Worm (Caenorhabditis elegans): ENCODE results near the gene grl-30.

Gene grl-30

ce11 chrV:3575759-3576158, 19.7 kb downstream of the grl-30 start, which contains the start of gene grl-27:
Gene grl-27, minus strand, starts transcription at chrV:3575859.
- no peak for TF ChIP-seq tbx-37 (GFP tag; conservative IDR thresholded peaks at IDR 0.05)
- TF ChIP-seq ama-1 (optimal IDR thresholded peaks at IDR 0.05): no peak
- TF ChIP-seq ets-7 (tag; optimal IDR thresholded peaks at IDR 0.05): no peak
- no peak for TF ChIP-seq B0310.2 (tag; optimal IDR thresholded peaks at IDR 0.05)
- TF ChIP-seq sea-1 (GFP tag; conservative IDR thresholded peaks at IDR 0.05): no peak
- TF ChIP-seq ceh-36 (tag; optimal IDR thresholded peaks at IDR 0.05): no peak
- no peak for TF ChIP-seq tra-4 (tag; optimal IDR thresholded peaks at IDR 0.05)
- no peak for TF ChIP-seq ceh-13 (GFP tag; optimal IDR thresholded peaks at IDR 0.05)

- TF ChIP-seq tbx-11 (GFP tag; IDR thresholded peaks at IDR 0.05): no peak
- no peak for TF ChIP-seq hmg-4 (GFP tag; optimal IDR thresholded peaks at IDR 0.05)
- TF ChIP-seq ceh-36 (tag; optimal IDR thresholded peaks at IDR 0.05): no peak
- no peak for TF ChIP-seq ceh-13 (GFP tag; optimal IDR thresholded peaks at IDR 0.05)
- no peak for TF ChIP-seq hmbx-1 (tag; optimal IDR thresholded peaks at IDR 0.05)
- TF ChIP-seq pes-1 (GFP tag; IDR thresholded peaks at IDR 0.05): no peak
- TF ChIP-seq ama-1 (optimal IDR thresholded peaks at IDR 0.05): no peak
- TF ChIP-seq tra-4 (tag; optimal IDR thresholded peaks at IDR 0.05): no peak
- TF ChIP-seq aly-1 (tag; optimal IDR thresholded peaks at IDR 0.05): no peak
- TF ChIP-seq hnd-1 (tag; optimal IDR thresholded peaks at IDR 0.05): no peak
- TF ChIP-seq tbx-37 (GFP tag; conservative IDR thresholded peaks at IDR 0.05): no peak
- TF ChIP-seq F13C5.2 (tag; optimal IDR thresholded peaks at IDR 0.05): no peak
- TF ChIP-seq B0310.2 (tag; optimal IDR thresholded peaks at IDR 0.05): no peak
- TF ChIP-seq sea-1 (GFP tag; conservative IDR thresholded peaks at IDR 0.05): no peak
- no peak for TF ChIP-seq scrt-1 (GFP tag; IDR thresholded peaks at IDR 0.05)
- TF ChIP-seq flt-1 (GFP tag; IDR thresholded peaks at IDR 0.05): no peak
- TF ChIP-seq ets-7 (tag; optimal IDR thresholded peaks at IDR 0.05): no peak
Observed at ce11 chrV:3578813-3579212, 22.7 kb downstream of the grl-30 start, which contains the start of gene pygl-1. Gene pygl-1, plus strand, starts transcription at chrV:3579023.

- no peak for TF ChIP-seq tra-4 (tag; optimal IDR thresholded peaks at IDR 0.05)
- no peak for TF ChIP-seq B0310.2 (tag; optimal IDR thresholded peaks at IDR 0.05)
- no peak for TF ChIP-seq sea-1 (GFP tag; conservative IDR thresholded peaks at IDR 0.05)
- TF ChIP-seq flt-1 (GFP tag; IDR thresholded peaks at IDR 0.05): no peak
- TF ChIP-seq hnd-1 (tag; optimal IDR thresholded peaks at IDR 0.05): no peak
- no peak for TF ChIP-seq ceh-36 (tag; optimal IDR thresholded peaks at IDR 0.05)
Observed at ce11 chrV:3579248-3579647, 23.2 kb downstream of the grl-30 start.

DNA sequence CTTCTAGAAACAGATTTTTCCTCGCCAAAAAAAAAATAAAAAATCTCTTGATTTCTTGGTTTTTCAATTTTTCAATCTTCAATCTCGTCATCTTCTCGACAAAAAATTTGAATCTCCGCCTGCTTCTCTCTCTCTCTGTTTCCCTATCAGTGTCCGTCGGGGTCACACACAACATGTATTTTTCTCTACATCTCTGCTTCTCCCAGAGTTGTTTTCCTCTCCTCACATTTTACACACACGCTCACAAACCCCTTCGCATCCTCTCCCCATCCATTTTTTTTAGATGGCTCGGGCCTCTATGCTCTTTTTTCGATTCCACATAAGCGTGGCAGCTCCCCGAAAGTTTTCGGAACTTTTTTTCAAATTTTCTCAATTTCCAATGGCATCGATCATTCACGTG, 23.7 kb downstream of the grl-30 start:
- no peak for TF ChIP-seq scrt-1 (GFP tag; IDR thresholded peaks at IDR 0.05)
- TF ChIP-seq hmg-4 (GFP tag; optimal IDR thresholded peaks at IDR 0.05): no peak
- no peak for TF ChIP-seq hnd-1 (tag; optimal IDR thresholded peaks at IDR 0.05)
- TF ChIP-seq tra-4 (tag; optimal IDR thresholded peaks at IDR 0.05): no peak
- TF ChIP-seq pes-1 (GFP tag; IDR thresholded peaks at IDR 0.05): no peak
- TF ChIP-seq tbx-37 (GFP tag; conservative IDR thresholded peaks at IDR 0.05): no peak

- TF ChIP-seq ceh-13 (GFP tag; optimal IDR thresholded peaks at IDR 0.05): no peak
- no peak for TF ChIP-seq B0310.2 (tag; optimal IDR thresholded peaks at IDR 0.05)
- no peak for TF ChIP-seq F13C5.2 (tag; optimal IDR thresholded peaks at IDR 0.05)
- no peak for TF ChIP-seq scrt-1 (GFP tag; IDR thresholded peaks at IDR 0.05)
- no peak for TF ChIP-seq ama-1 (optimal IDR thresholded peaks at IDR 0.05)
- no peak for TF ChIP-seq hmbx-1 (tag; optimal IDR thresholded peaks at IDR 0.05)
- TF ChIP-seq tbx-11 (GFP tag; IDR thresholded peaks at IDR 0.05): no peak
- TF ChIP-seq hnd-1 (tag; optimal IDR thresholded peaks at IDR 0.05): no peak
- TF ChIP-seq aly-1 (tag; optimal IDR thresholded peaks at IDR 0.05): no peak
- no peak for TF ChIP-seq flt-1 (GFP tag; IDR thresholded peaks at IDR 0.05)
- no peak for TF ChIP-seq pes-1 (GFP tag; IDR thresholded peaks at IDR 0.05)
- TF ChIP-seq sea-1 (GFP tag; conservative IDR thresholded peaks at IDR 0.05): no peak
Observed at ce11 chrV:3580385-3580784, 24.3 kb downstream of the grl-30 start.

DNA sequence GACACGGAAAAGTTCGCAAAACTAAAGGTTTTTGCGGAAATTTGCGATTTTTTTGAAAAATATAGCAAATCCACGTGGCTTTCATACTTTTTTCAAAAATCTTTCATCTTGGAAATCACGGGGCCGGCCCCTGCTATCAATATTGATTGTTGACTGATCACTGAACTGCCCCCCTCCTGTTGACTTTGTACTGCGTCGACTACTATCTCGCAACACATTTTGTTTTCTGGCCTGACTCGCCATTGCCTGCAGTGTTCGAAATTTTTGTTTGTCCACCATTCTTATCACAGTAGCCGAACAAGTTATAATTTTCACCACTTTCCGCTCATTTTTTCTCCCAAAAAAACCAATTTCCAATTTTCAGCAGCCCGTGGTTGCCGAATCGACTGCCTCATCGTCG, 24.9 kb downstream of the grl-30 start:
- TF ChIP-seq ama-1 (optimal IDR thresholded peaks at IDR 0.05) (no peak), F13C5.2 (tag; optimal IDR thresholded peaks at IDR 0.05) (no peak), ceh-36 (tag; optimal IDR thresholded peaks at IDR 0.05) (no peak), B0310.2 (tag; optimal IDR thresholded peaks at IDR 0.05) (no peak), flt-1 (GFP tag; IDR thresholded peaks at IDR 0.05) (no peak), tbx-37 (GFP tag; conservative IDR thresholded peaks at IDR 0.05) (no peak), hmg-4 (GFP tag; optimal IDR thresholded peaks at IDR 0.05) (no peak), hmbx-1 (tag; optimal IDR thresholded peaks at IDR 0.05) (no peak), scrt-1 (GFP tag; IDR thresholded peaks at IDR 0.05) (no peak), tra-4 (tag; optimal IDR thresholded peaks at IDR 0.05) (no peak), hnd-1 (tag; optimal IDR thresholded peaks at IDR 0.05) (no peak), aly-1 (tag; optimal IDR thresholded peaks at IDR 0.05) (no peak), sea-1 (GFP tag; conservative IDR thresholded peaks at IDR 0.05) (no peak), tbx-11 (GFP tag; IDR thresholded peaks at IDR 0.05) (no peak)

- TF ChIP-seq flt-1 (GFP tag; IDR thresholded peaks at IDR 0.05) (no peak), ama-1 (optimal IDR thresholded peaks at IDR 0.05) (no peak)
Observed at ce11 chrV:3581643-3582042, 25.6 kb downstream of the grl-30 start.

ce11 chrV:3582086-3582485, 26.0 kb downstream of the grl-30 start:
- TF ChIP-seq pes-1 (GFP tag; IDR thresholded peaks at IDR 0.05): 0 out of 2 replicates have a peak, but pooled peaks have one; percentile 9
- no peak for TF ChIP-seq B0310.2 (tag; optimal IDR thresholded peaks at IDR 0.05)

- no peak for TF ChIP-seq tbx-11 (GFP tag; IDR thresholded peaks at IDR 0.05)
- no peak for TF ChIP-seq tra-4 (tag; optimal IDR thresholded peaks at IDR 0.05)
- TF ChIP-seq hmbx-1 (tag; optimal IDR thresholded peaks at IDR 0.05): no peak
- no peak for TF ChIP-seq scrt-1 (GFP tag; IDR thresholded peaks at IDR 0.05)
- no peak for TF ChIP-seq aly-1 (tag; optimal IDR thresholded peaks at IDR 0.05)
- TF ChIP-seq pes-1 (GFP tag; IDR thresholded peaks at IDR 0.05): no peak
- no peak for TF ChIP-seq tbx-37 (GFP tag; conservative IDR thresholded peaks at IDR 0.05)
- TF ChIP-seq hnd-1 (tag; optimal IDR thresholded peaks at IDR 0.05): no peak
- TF ChIP-seq ceh-13 (GFP tag; optimal IDR thresholded peaks at IDR 0.05): no peak
Observed at ce11 chrV:3582671-3583070, 26.6 kb downstream of the grl-30 start.
